Fruit fly (Drosophila melanogaster): ENCODE data around the gene Ir100a.

The Ir100a gene

dm6 chr3R:31800663-31801062 lies at the start of gene Ir100a:
TSS of gene Ir100a (plus strand) at chr3R:31800963.
- TF ChIP-seq Ravus (GFP tag; IDR thresholded peaks at IDR 0.05) (no peak), Dll (GFP tag; IDR thresholded peaks at IDR 0.05; ENCODE audit: partially characterized antibody) (no peak), org-1 (GFP tag; optimal IDR thresholded peaks at IDR 0.05) (no peak), jigr1 (GFP tag; IDR thresholded peaks at IDR 0.05) (no peak), fru (optimal IDR thresholded peaks at IDR 0.05) (no peak), CG12236 (GFP tag; optimal IDR thresholded peaks at IDR 0.05) (no peak), CG12219 (GFP tag; optimal IDR thresholded peaks at IDR 0.05) (no peak), NFAT (GFP tag; IDR thresholded peaks at IDR 0.05) (no peak), Atf-2 (GFP tag; optimal IDR thresholded peaks at IDR 0.05) (no peak), Hr3 (GFP tag; optimal IDR thresholded peaks at IDR 0.05) (no peak), CG11456 (GFP tag; IDR thresholded peaks at IDR 0.05) (no peak), CG17568 (GFP tag; optimal IDR thresholded peaks at IDR 0.05) (no peak)

dm6 chr3R:31754605-31755004 lies 46.2 kb upstream of the Ir100a start, which contains the start of gene salt:
TSS of gene salt (minus strand) at chr3R:31754705.
- TF ChIP-seq Dad (GFP tag; optimal IDR thresholded peaks at IDR 0.05) (no peak), sr (GFP tag; IDR thresholded peaks at IDR 0.05) (no peak), CG8765 (GFP tag; IDR thresholded peaks at IDR 0.05) (no peak), CG16815 (GFP tag; optimal IDR thresholded peaks at IDR 0.05) (no peak), CG1792 (GFP tag; optimal IDR thresholded peaks at IDR 0.05) (no peak), HLH54F (GFP tag; optimal IDR thresholded peaks at IDR 0.05) (no peak), CG11093 (GFP tag; IDR thresholded peaks at IDR 0.05) (no peak), chinmo (GFP tag; IDR thresholded peaks at IDR 0.05; ENCODE audit: partially characterized antibody) (no peak), CG15696 (tag; optimal IDR thresholded peaks at IDR 0.05) (no peak), jumu (GFP tag; optimal IDR thresholded peaks at IDR 0.05) (no peak), nmo (GFP tag; optimal IDR thresholded peaks at IDR 0.05) (no peak), nau (GFP tag; optimal IDR thresholded peaks at IDR 0.05) (no peak), cwo (GFP tag; optimal IDR thresholded peaks at IDR 0.05) (no peak), CG9797 (GFP tag; optimal IDR thresholded peaks at IDR 0.05) (no peak), ewg (GFP tag; optimal IDR thresholded peaks at IDR 0.05) (no peak), MTF-1 (GFP tag; optimal IDR thresholded peaks at IDR 0.05; ENCODE audit: borderline replicate concordance) (no peak), CG12236 (GFP tag; optimal IDR thresholded peaks at IDR 0.05) (no peak), CG1529 (GFP tag; optimal IDR thresholded peaks at IDR 0.05) (no peak), CG14965 (GFP tag; optimal IDR thresholded peaks at IDR 0.05; ENCODE audit: borderline replicate concordance) (no peak), CG17912 (GFP tag; optimal IDR thresholded peaks at IDR 0.05) (no peak)

- TF ChIP-seq phol (tag; optimal IDR thresholded peaks at IDR 0.05): no peak
- TF ChIP-seq CG17328 (GFP tag; IDR thresholded peaks at IDR 0.05): peak; percentile 20; the same call in 1 of the 2 replicates
- TF ChIP-seq sens (GFP tag): peak; percentile 36
- peak; percentile 61 for TF ChIP-seq ATbp (GFP tag; optimal IDR thresholded peaks at IDR 0.05)
- TF ChIP-seq Hmr (GFP tag; optimal IDR thresholded peaks at IDR 0.05): peak; percentile 17
- TF ChIP-seq sug (tag; optimal IDR thresholded peaks at IDR 0.05): peak; percentile 32
- TF ChIP-seq br (optimal IDR thresholded peaks at IDR 0.05): no peak
- peak; percentile 9 for TF ChIP-seq CG12219 (GFP tag; optimal IDR thresholded peaks at IDR 0.05)
- peak; percentile 0 for TF ChIP-seq CG14710 (tag; optimal IDR thresholded peaks at IDR 0.05)
- TF ChIP-seq stc (GFP tag; IDR thresholded peaks at IDR 0.05): 0 out of 2 replicates have a peak, but pooled peaks have one; percentile 17
- TF ChIP-seq BtbVII (GFP tag; optimal IDR thresholded peaks at IDR 0.05): peak; percentile 32
- TF ChIP-seq unpg (GFP tag; optimal IDR thresholded peaks at IDR 0.05): peak; percentile 16
- TF ChIP-seq CG8089 (GFP tag; optimal IDR thresholded peaks at IDR 0.05): no peak
- TF ChIP-seq CG10431 (GFP tag; optimal IDR thresholded peaks at IDR 0.05): peak; percentile 25
- TF ChIP-seq CG12104 (GFP tag; optimal IDR thresholded peaks at IDR 0.05): peak; percentile 12
- peak in 1 of 2 experiments; percentile 9 for TF ChIP-seq Hr78 (GFP tag; optimal IDR thresholded peaks at IDR 0.05)
- peak; percentile 0 for TF ChIP-seq mirr (GFP tag; optimal IDR thresholded peaks at IDR 0.05)
- TF ChIP-seq CG6765 (GFP tag; optimal IDR thresholded peaks at IDR 0.05): peak; percentile 22
- peak; percentile 17 for TF ChIP-seq Fer3 (tag; optimal IDR thresholded peaks at IDR 0.05)
- TF ChIP-seq CG11085 (GFP tag; IDR thresholded peaks at IDR 0.05): no peak
Measured at dm6 chr3R:31758587-31759167, 42.1 kb upstream of the Ir100a start, which contains the start of gene CG2187. TSS of gene CG2187 (minus strand) at chr3R:31758637.

Measured in whole organism, embryonic.